Worm (Caenorhabditis elegans): Measurements from ENCODE around the gene ZK154.5.

ZK154.5 gene

DNA sequence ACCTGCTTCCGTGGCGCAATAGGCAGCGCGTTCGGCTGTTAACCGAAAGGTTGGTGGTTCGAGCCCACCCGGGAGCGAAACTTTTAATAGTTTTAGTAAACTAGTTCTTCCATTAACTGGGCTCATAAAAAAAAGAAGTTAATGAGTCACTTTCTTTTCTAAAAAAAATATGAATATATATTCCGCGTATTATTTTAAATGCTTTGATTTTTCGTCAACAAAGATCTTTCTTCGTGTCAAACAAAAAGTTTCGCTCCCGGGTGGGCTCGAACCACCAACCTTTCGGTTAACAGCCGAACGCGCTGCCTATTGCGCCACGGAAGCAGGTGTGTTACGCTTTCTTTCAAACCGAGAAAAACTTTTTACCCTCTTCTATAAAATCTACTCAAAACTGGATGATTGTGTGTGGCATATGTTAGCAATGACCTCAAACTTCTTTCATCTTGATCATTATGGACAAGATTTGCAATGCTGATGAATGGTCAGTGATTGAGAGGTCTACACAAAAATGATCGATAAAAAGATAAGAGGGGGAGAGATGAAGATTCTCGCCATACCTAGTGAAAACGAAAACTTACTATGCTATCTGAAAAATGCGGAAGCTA is 13.9 kb downstream of the ZK154.5 start:
- TF ChIP-seq K11D2.4 (GFP tag; IDR thresholded peaks at IDR 0.05) (no peak), bed-2 (GFP tag; IDR thresholded peaks at IDR 0.05) (no peak), Y53F4B.3 (GFP tag; IDR thresholded peaks at IDR 0.05) (0 out of 2 replicates have a peak, but pooled peaks have one; percentile 42), Y53G8AR.9 (GFP tag; conservative IDR thresholded peaks at IDR 0.05) (no peak), sptf-2 (GFP tag; optimal IDR thresholded peaks at IDR 0.05) (no peak), lin-54 (GFP tag; optimal IDR thresholded peaks at IDR 0.05) (no peak), D2030.7 (GFP tag; IDR thresholded peaks at IDR 0.05) (peak; percentile 83), ztf-18 (tag; optimal IDR thresholded peaks at IDR 0.05) (peak; percentile 58), ztf-25 (GFP tag; IDR thresholded peaks at IDR 0.05) (0 out of 2 replicates have a peak, but pooled peaks have one; percentile 19), nfya-1 (tag; optimal IDR thresholded peaks at IDR 0.05; ENCODE audit: borderline replicate concordance, insufficient read depth) (no peak), Y95B8A.8 (GFP tag; IDR thresholded peaks at IDR 0.05) (no peak), akir-1 (GFP tag; optimal IDR thresholded peaks at IDR 0.05) (no peak), F55B11.4 (tag; optimal IDR thresholded peaks at IDR 0.05; ENCODE audit: borderline replicate concordance, insufficient read depth) (no peak), ztf-28 (GFP tag; IDR thresholded peaks at IDR 0.05) (0 out of 2 replicates have a peak, but pooled peaks have one; percentile 50), rpc-1 (optimal IDR thresholded peaks at IDR 0.05) (peak; percentile 78), rpc-1 (tag; optimal IDR thresholded peaks at IDR 0.05) (peak; percentile 92), Y79H2A.3 (GFP tag; conservative IDR thresholded peaks at IDR 0.05) (no peak), chd-7 (tag; optimal IDR thresholded peaks at IDR 0.05) (peak; percentile 50), efl-1 (GFP tag; optimal IDR thresholded peaks at IDR 0.05) (no peak), lsy-27 (tag; optimal IDR thresholded peaks at IDR 0.05; ENCODE audit: borderline replicate concordance, insufficient read depth) (peak; percentile 53), nhr-179 (tag; optimal IDR thresholded peaks at IDR 0.05) (no peak), hsf-1 (GFP tag; IDR thresholded peaks at IDR 0.05) (no peak), nfya-2 (GFP tag; IDR thresholded peaks at IDR 0.05) (no peak), zim-3 (tag; optimal IDR thresholded peaks at IDR 0.05) (peak; percentile 58), nhr-27 (tag; optimal IDR thresholded peaks at IDR 0.05) (no peak), atf-7 (tag; optimal IDR thresholded peaks at IDR 0.05) (no peak), madf-3 (GFP tag; IDR thresholded peaks at IDR 0.05) (no peak), xnd-1 (tag; optimal IDR thresholded peaks at IDR 0.05) (no peak), B0261.1 (tag; optimal IDR thresholded peaks at IDR 0.05) (peak; percentile 73), nhr-80 (tag; optimal IDR thresholded peaks at IDR 0.05) (peak; percentile 40), F57C9.4 (tag; optimal IDR thresholded peaks at IDR 0.05) (no peak), madf-6 (GFP tag; IDR thresholded peaks at IDR 0.05) (peak; percentile 39; the same call in 1 of the 2 replicates), F49E8.2 (tag; optimal IDR thresholded peaks at IDR 0.05; ENCODE audit: insufficient read depth) (peak; percentile 11), F39B2.1 (GFP tag; IDR thresholded peaks at IDR 0.05) (no peak), rec-8 (tag; optimal IDR thresholded peaks at IDR 0.05) (peak; percentile 6 to 59), lin-26 (GFP tag; IDR thresholded peaks at IDR 0.05) (peak; percentile 89), snpc-3.4 (tag; optimal IDR thresholded peaks at IDR 0.05) (peak; percentile 38), dox-1 (GFP tag; IDR thresholded peaks at IDR 0.05) (peak; percentile 73), hrde-1 (tag; optimal IDR thresholded peaks at IDR 0.05; ENCODE audit: borderline replicate concordance) (peak; percentile 35), F23B12.7 (tag; optimal IDR thresholded peaks at IDR 0.05; ENCODE audit: insufficient read depth) (peak; percentile 68), C17E4.6 (GFP tag; IDR thresholded peaks at IDR 0.05) (no peak), T26A5.8 (tag; optimal IDR thresholded peaks at IDR 0.05) (no peak), attf-5 (GFP tag; optimal IDR thresholded peaks at IDR 0.05) (peak; percentile 32), cebp-1 (GFP tag; IDR thresholded peaks at IDR 0.05) (no peak), cebp-1 (tag; optimal IDR thresholded peaks at IDR 0.05) (peak; percentile 50), pha-4 (tag; optimal IDR thresholded peaks at IDR 0.05) (no peak), madf-10 (tag; optimal IDR thresholded peaks at IDR 0.05) (peak; percentile 18)

Measured in whole organism, young adult.